Worm (Caenorhabditis elegans) whole organism, late embryonic: ENCODE measurements around the gene C54D10.4.
A peak's percentile ranks its signal among the peaks of the same experiment; 100 is the strongest.

Experiments used
- C08G9.2 ChIP-seq: sonication (generic microtip); optimal IDR thresholded peaks from 2 replicates; lab custom pipeline; 2016; ENCODE audit warnings: mild to moderate bottlenecking, missing genetic modification characterization, moderate library complexity, missing compliant biosample characterization
- C38D4.7 ChIP-seq: fragments of 200-800 bp; sonication (Bioruptor generic); optimal IDR thresholded peaks from 2 replicates; lab custom pipeline; 2018; ENCODE audit warnings: mild to moderate bottlenecking, missing genetic modification characterization, moderate library complexity, missing compliant biosample characterization
- F13H6.1 ChIP-seq: sonication (generic microtip); optimal IDR thresholded peaks from 2 replicates; lab custom pipeline; 2016; ENCODE audit warnings: missing genetic modification characterization, missing compliant biosample characterization
- K02D7.2 ChIP-seq: sonication (generic microtip); optimal IDR thresholded peaks from 2 replicates; lab custom pipeline; 2017; ENCODE audit warnings: mild to moderate bottlenecking, missing genetic modification characterization, missing compliant biosample characterization
- K09A11.1 ChIP-seq: sonication (generic microtip); optimal IDR thresholded peaks from 2 replicates; lab custom pipeline; 2017; ENCODE audit warnings: antibody characterized with exemption, mild to moderate bottlenecking, missing genetic modification characterization, missing compliant biosample characterization; ENCODE audit not compliant: insufficient read depth
- ama-1 ChIP-seq: fragments of 150-350 bp; optimal IDR thresholded peaks from 2 replicates; lab custom pipeline; 2014
- ceh-18 ChIP-seq: sonication (generic microtip); optimal IDR thresholded peaks from 2 replicates; lab custom pipeline; 2016; ENCODE audit warnings: missing genetic modification characterization, missing compliant biosample characterization
- ceh-19 ChIP-seq: fragments of 200-800 bp; sonication (Bioruptor generic); optimal IDR thresholded peaks from 2 replicates; lab custom pipeline; 2018; ENCODE audit warnings: mild to moderate bottlenecking, missing genetic modification characterization, missing compliant biosample characterization
- ceh-2 ChIP-seq: sonication (generic microtip); optimal IDR thresholded peaks from 2 replicates; lab custom pipeline; 2016; ENCODE audit warnings: missing genotype, missing genetic modification characterization, missing compliant biosample characterization
- ceh-22 ChIP-seq: sonication (generic microtip); optimal IDR thresholded peaks from 2 replicates; lab custom pipeline; 2017; ENCODE audit warnings: missing biosample characterization, missing genetic modification characterization
- ceh-24 ChIP-seq: sonication (generic microtip); optimal IDR thresholded peaks from 2 replicates; lab custom pipeline; 2016; ENCODE audit warnings: mild to moderate bottlenecking, missing genetic modification characterization, missing compliant biosample characterization
- ceh-30 ChIP-seq: fragments of 150-350 bp; optimal IDR thresholded peaks from 2 replicates; lab custom pipeline; 2014; ENCODE audit warnings: missing biosample characterization, missing genetic modification characterization
- ceh-31 ChIP-seq: sonication (generic microtip); optimal IDR thresholded peaks from 2 replicates; lab custom pipeline; 2016; ENCODE audit warnings: missing genetic modification characterization, missing compliant biosample characterization
- ceh-48 ChIP-seq: sonication (generic microtip); optimal IDR thresholded peaks from 2 replicates; lab custom pipeline; 2016; ENCODE audit warnings: missing genetic modification characterization, inconsistent platforms, missing compliant biosample characterization
- ceh-6 ChIP-seq: fragments of 200-800 bp; sonication (Bioruptor generic); optimal IDR thresholded peaks from 2 replicates; lab custom pipeline; 2018; ENCODE audit warnings: mild to moderate bottlenecking, missing genetic modification characterization, missing compliant biosample characterization
- che-1 ChIP-seq: sonication (generic microtip); optimal IDR thresholded peaks from 2 replicates; lab custom pipeline; 2016; ENCODE audit warnings: mild to moderate bottlenecking, missing genetic modification characterization, missing compliant biosample characterization
- dmd-4 ChIP-seq: sonication (generic microtip); optimal IDR thresholded peaks from 2 replicates; lab custom pipeline; 2016; ENCODE audit warnings: borderline replicate concordance, missing genetic modification characterization, missing compliant biosample characterization
- dve-1 ChIP-seq: sonication (generic microtip); optimal IDR thresholded peaks from 2 replicates; lab custom pipeline; 2017; ENCODE audit warnings: antibody characterized with exemption, mild to moderate bottlenecking, missing genetic modification characterization, missing compliant biosample characterization
- elt-2 ChIP-seq: sonication (generic microtip); optimal IDR thresholded peaks from 2 replicates; lab custom pipeline; 2016; ENCODE audit warnings: missing genetic modification reagents, missing genetic modification characterization, missing compliant biosample characterization
- elt-4 ChIP-seq: sonication (generic microtip); optimal IDR thresholded peaks from 2 replicates; lab custom pipeline; 2016; ENCODE audit warnings: missing genetic modification characterization, missing compliant biosample characterization
- eyg-1 ChIP-seq: sonication (generic microtip); optimal IDR thresholded peaks from 2 replicates; lab custom pipeline; 2016; ENCODE audit warnings: missing genotype, missing genetic modification characterization, missing compliant biosample characterization
- fax-1 ChIP-seq: sonication (generic microtip); optimal IDR thresholded peaks from 2 replicates; lab custom pipeline; 2016; ENCODE audit warnings: missing genotype, missing genetic modification characterization, missing compliant biosample characterization
- fkh-10 ChIP-seq: fragments of 150-350 bp; optimal IDR thresholded peaks from 2 replicates; lab custom pipeline; 2014; ENCODE audit warnings: missing biosample characterization, missing genetic modification reagents, missing genetic modification characterization
- fkh-6 ChIP-seq: sonication (generic microtip); optimal IDR thresholded peaks from 2 replicates; lab custom pipeline; 2016; ENCODE audit warnings: missing genetic modification characterization, missing compliant biosample characterization
- hlh-15 ChIP-seq: sonication (generic microtip); optimal IDR thresholded peaks from 2 replicates; lab custom pipeline; 2016; ENCODE audit warnings: missing genetic modification characterization, missing compliant biosample characterization
- hlh-30 ChIP-seq: sonication (generic microtip); optimal IDR thresholded peaks from 2 replicates; lab custom pipeline; 2017; ENCODE audit warnings: antibody characterized with exemption, missing genetic modification characterization, missing compliant biosample characterization; ENCODE audit not compliant: insufficient read depth
- hlh-6 ChIP-seq: sonication (generic microtip); optimal IDR thresholded peaks from 2 replicates; lab custom pipeline; 2016; ENCODE audit warnings: missing genotype, missing genetic modification characterization, missing compliant biosample characterization
- madf-2 ChIP-seq: sonication (generic microtip); optimal IDR thresholded peaks from 2 replicates; lab custom pipeline; 2017; ENCODE audit warnings: missing genetic modification characterization, missing compliant biosample characterization
- mec-3 ChIP-seq: sonication (generic microtip); optimal IDR thresholded peaks from 2 replicates; lab custom pipeline; 2016; ENCODE audit warnings: borderline replicate concordance, missing genetic modification characterization, missing compliant biosample characterization
- nfya-1 ChIP-seq: sonication (generic microtip); optimal IDR thresholded peaks from 2 replicates; lab custom pipeline; 2017; ENCODE audit warnings: missing genetic modification characterization, mild to moderate bottlenecking, missing compliant biosample characterization, antibody characterized with exemption, moderate library complexity
- nhr-11 ChIP-seq: fragments of 150-350 bp; optimal IDR thresholded peaks from 2 replicates; lab custom pipeline; 2014; ENCODE audit warnings: missing biosample characterization, missing genetic modification characterization
- odd-2 ChIP-seq: sonication (generic microtip); optimal IDR thresholded peaks from 2 replicates; lab custom pipeline; 2017; ENCODE audit warnings: antibody characterized with exemption, mild to moderate bottlenecking, missing genetic modification characterization, missing compliant biosample characterization
- pat-9 ChIP-seq: fragments of 200-800 bp; sonication (Bioruptor generic); optimal IDR thresholded peaks from 2 replicates; lab custom pipeline; 2018; ENCODE audit warnings: mild to moderate bottlenecking, missing genetic modification characterization, moderate library complexity, missing compliant biosample characterization
- pros-1 ChIP-seq: fragments of 150-350 bp; optimal IDR thresholded peaks from 2 replicates; lab custom pipeline; 2014; ENCODE audit warnings: missing biosample characterization, missing genetic modification reagents, missing genetic modification characterization
- ref-2 ChIP-seq: sonication (generic microtip); optimal IDR thresholded peaks from 2 replicates; lab custom pipeline; 2016; ENCODE audit warnings: missing genetic modification characterization, missing compliant biosample characterization
- sox-2 ChIP-seq: fragments of 200-800 bp; sonication (Bioruptor generic); IDR thresholded peaks from 2 replicates; pipeline ENCODE4 v1.3.6; 2022; ENCODE audit warnings: missing genetic modification reagents, missing genetic modification characterization, missing compliant biosample characterization
- tbx-7 ChIP-seq: sonication (generic microtip); optimal IDR thresholded peaks from 2 replicates; lab custom pipeline; 2016; ENCODE audit warnings: missing genotype, missing genetic modification characterization, missing compliant biosample characterization
- unc-3 ChIP-seq, 2 experiments: fragments of 200-800 bp in 1 of 2; sonication (Bioruptor generic) in 1 of 2; sonication (generic microtip) in 1 of 2; conservative IDR thresholded peaks in 1 of 2; optimal IDR thresholded peaks in 1 of 2; 2 replicates each; pipeline versions ENCODE4 v1.3.6 to Lab custom; 2016 to 2022; ENCODE audit warnings: missing compliant biosample characterization in 2 of 2, missing genetic modification characterization in 2 of 2, missing genetic modification reagents in 1 of 2
- unc-42 ChIP-seq: sonication (generic microtip); optimal IDR thresholded peaks from 2 replicates; lab custom pipeline; 2016; ENCODE audit warnings: missing genotype, missing genetic modification characterization, missing compliant biosample characterization
- unc-55 ChIP-seq: sonication (generic microtip); optimal IDR thresholded peaks from 2 replicates; lab custom pipeline; 2017; ENCODE audit warnings: missing biosample characterization, missing genetic modification reagents, missing genetic modification characterization

The C54D10.4 gene

ce11 chrV:12420843-12421242 is at the start of gene C54D10.4:
Gene C54D10.4 (minus strand): TSS chrV:12420943.
- TF ChIP-seq F13H6.1 (tag; lab: Kevin White, UChicago), result no peak
- TF ChIP-seq pat-9 (tag; lab: Kevin White, UChicago), result no peak

- TF ChIP-seq mec-3, result no peak
- no peak for TF ChIP-seq ceh-24 (tag; lab: Kevin White, UChicago)
- TF ChIP-seq, all 69 proteins: peak for 0
Observed at ce11 chrV:12470324-12470723, 49.6 kb upstream of the C54D10.4 start.

ce11 chrV:12468363-12468762 is 47.6 kb upstream of the C54D10.4 start, which contains the start of gene F28C1.3:
Gene F28C1.3 (plus strand): TSS chrV:12468663.
- TF ChIP-seq K09A11.1 (tag; lab: Kevin White, UChicago) (no peak), eyg-1 (tag; lab: Kevin White, UChicago) (no peak), madf-2 (tag; lab: Kevin White, UChicago) (no peak), ceh-24 (tag; lab: Kevin White, UChicago) (no peak), pros-1 (tag; lab: Kevin White, UChicago) (no peak), pat-9 (tag; lab: Kevin White, UChicago) (no peak), dve-1 (tag; lab: Kevin White, UChicago) (no peak), dmd-4 (tag; lab: Kevin White, UChicago) (no peak), ceh-19 (GFP tag; lab: Kevin White, UChicago) (no peak), K02D7.2 (tag; lab: Kevin White, UChicago) (no peak), fkh-6 (no peak), C38D4.7 (no peak), odd-2 (tag; lab: Kevin White, UChicago) (no peak), hlh-30 (tag; lab: Kevin White, UChicago) (no peak), ceh-2 (no peak), C08G9.2 (tag; lab: Kevin White, UChicago) (no peak), fax-1 (tag; lab: Kevin White, UChicago) (no peak), elt-4 (tag; lab: Kevin White, UChicago) (no peak), fkh-10 (no peak)

ce11 chrV:12467755-12468154 is 47.0 kb upstream of the C54D10.4 start:
- TF ChIP-seq fkh-6, result no peak
- peak; percentile 32 for TF ChIP-seq elt-2 (tag; lab: Kevin White, UChicago)

ce11 chrV:12466653-12467052 is 45.9 kb upstream of the C54D10.4 start:
- TF ChIP-seq ceh-22 (tag; lab: Kevin White, UChicago), result no peak
- TF ChIP-seq tbx-7 (tag; lab: Kevin White, UChicago), result no peak
- no peak for TF ChIP-seq ceh-6 (GFP tag; lab: Kevin White, UChicago)
- no peak for TF ChIP-seq ceh-30 (tag; lab: Kevin White, UChicago)
- TF ChIP-seq unc-42 (tag; lab: Kevin White, UChicago), result no peak
- no peak for TF ChIP-seq ceh-31 (tag; lab: Kevin White, UChicago)
- no peak for TF ChIP-seq dmd-4 (tag; lab: Kevin White, UChicago)
- no peak for TF ChIP-seq nhr-11
- no peak for TF ChIP-seq eyg-1 (tag; lab: Kevin White, UChicago)
- no peak for TF ChIP-seq ceh-48
- no peak for TF ChIP-seq che-1 (tag; lab: Kevin White, UChicago)
- TF ChIP-seq hlh-30 (tag; lab: Kevin White, UChicago), result no peak
- TF ChIP-seq hlh-15, result no peak

- TF ChIP-seq K09A11.1 (tag; lab: Kevin White, UChicago) (peak; percentile 13), nfya-1 (peak; percentile 75), ama-1 (lab: Kevin White, UChicago) (no peak), ceh-31 (tag; lab: Kevin White, UChicago) (peak; percentile 88), ceh-30 (tag; lab: Kevin White, UChicago) (peak; percentile 29), eyg-1 (tag; lab: Kevin White, UChicago) (no peak), ref-2 (tag; lab: Kevin White, UChicago) (peak; percentile 67), hlh-6 (tag; lab: Kevin White, UChicago) (no peak), unc-42 (tag; lab: Kevin White, UChicago) (peak; percentile 92), ceh-6 (GFP tag; lab: Kevin White, UChicago) (no peak), fkh-10 (peak; percentile 3), sox-2 (GFP tag; lab: Robert Waterston, UW) (peak; percentile 38; the same call in 1 of the 2 replicates), unc-55 (GFP tag; lab: Kevin White, UChicago) (peak; percentile 90), madf-2 (tag; lab: Kevin White, UChicago) (peak; percentile 44), F13H6.1 (tag; lab: Kevin White, UChicago) (peak; percentile 43), che-1 (tag; lab: Kevin White, UChicago) (no peak), fax-1 (tag; lab: Kevin White, UChicago) (peak; percentile 23), ceh-48 (peak; percentile 92), unc-3 (GFP tag; conservative IDR thresholded peaks at IDR 0.05; lab: Robert Waterston, UW) (no peak), unc-3 (tag; optimal IDR thresholded peaks at IDR 0.05; lab: Kevin White, UChicago) (peak; percentile 81), ceh-18 (tag; lab: Kevin White, UChicago) (peak; percentile 91)
Observed at ce11 chrV:12465399-12465798, 44.7 kb upstream of the C54D10.4 start.
